Fruit fly (Drosophila melanogaster) whole organism, embryonic: ENCODE measurements around the gene CG12477.

ENCODE experiments used
- Ada2b ChIP-seq: fragments of 200-800 bp; sonication (Bioruptor generic); IDR thresholded peaks from 2 replicates; pipeline ENCODE4 v1.3.6; 2022; ENCODE audit warnings: missing biosample characterization, missing genetic modification characterization
- Antp ChIP-seq: fragments of 200-800 bp; sonication (Bioruptor generic); optimal IDR thresholded peaks from 3 replicates; lab custom pipeline; 2016; ENCODE audit warnings: missing biosample characterization, missing genetic modification characterization
- CG10565 ChIP-seq: fragments of 200-800 bp; sonication (Bioruptor generic); optimal IDR thresholded peaks from 3 replicates; lab custom pipeline; 2016; ENCODE audit warnings: missing biosample characterization, mild to moderate bottlenecking, missing genetic modification characterization
- CG12071 ChIP-seq: fragments of 200-800 bp; sonication (Bioruptor generic); optimal IDR thresholded peaks from 3 replicates; lab custom pipeline; 2018; ENCODE audit warnings: missing biosample characterization, mild to moderate bottlenecking, missing genetic modification characterization
- CG14441 ChIP-seq: fragments of 200-800 bp; sonication (Bioruptor generic); IDR thresholded peaks from 2 replicates; pipeline ENCODE4 v1.3.6; 2022; ENCODE audit warnings: missing biosample characterization, missing genetic modification characterization
- CG18262 ChIP-seq: fragments of 200-800 bp; optimal IDR thresholded peaks from 3 replicates; lab custom pipeline; 2019; ENCODE audit warnings: missing biosample characterization, mild to moderate bottlenecking, missing genetic modification characterization, moderate library complexity
- CG18476 ChIP-seq: fragments of 200-800 bp; sonication (Bioruptor generic); optimal IDR thresholded peaks from 2 replicates; lab custom pipeline; 2016; ENCODE audit warnings: missing biosample characterization, mild to moderate bottlenecking, missing genetic modification characterization
- CG30020 ChIP-seq: fragments of 200-800 bp; optimal IDR thresholded peaks from 2 replicates; lab custom pipeline; 2019; ENCODE audit warnings: missing biosample characterization, mild to moderate bottlenecking, missing genetic modification characterization, moderate library complexity
- CG4617 ChIP-seq: fragments of 200-800 bp; sonication (Bioruptor generic); optimal IDR thresholded peaks from 3 replicates; lab custom pipeline; 2016; ENCODE audit warnings: missing biosample characterization, missing genetic modification characterization, borderline replicate concordance
- CG7928 ChIP-seq: fragments of 200-800 bp; sonication (Bioruptor generic); optimal IDR thresholded peaks from 2 replicates; lab custom pipeline; 2017; ENCODE audit warnings: missing biosample characterization, mild to moderate bottlenecking, missing genetic modification characterization
- CG8281 ChIP-seq: fragments of 200-800 bp; sonication (Bioruptor generic); optimal IDR thresholded peaks from 2 replicates; lab custom pipeline; 2018; ENCODE audit warnings: missing biosample characterization, mild to moderate bottlenecking, missing genetic modification characterization, moderate library complexity
- CG8290 ChIP-seq, 3 experiments: fragments of 200-800 bp; sonication (Bioruptor generic); optimal IDR thresholded peaks; 2 replicates each; lab custom pipeline; 2016 to 2019; ENCODE audit warnings: missing biosample characterization in 3 of 3, missing genetic modification characterization in 3 of 3, mild to moderate bottlenecking in 2 of 3, moderate library complexity in 1 of 3
- CG8944 ChIP-seq: fragments of 200-800 bp; sonication (Bioruptor generic); optimal IDR thresholded peaks from 3 replicates; lab custom pipeline; 2016; ENCODE audit warnings: missing biosample characterization, missing genetic modification characterization
- CG9817 ChIP-seq: fragments of 200-800 bp; sonication (Bioruptor generic); optimal IDR thresholded peaks from 2 replicates; lab custom pipeline; 2018; ENCODE audit warnings: missing biosample characterization, mild to moderate bottlenecking, missing genetic modification characterization, moderate library complexity
- Dip2 ChIP-seq: fragments of 200-800 bp; sonication (Bioruptor generic); IDR thresholded peaks from 2 replicates; pipeline ENCODE4 v1.3.6; 2022; ENCODE audit warnings: missing biosample characterization, missing genetic modification characterization
- Eip74EF ChIP-seq, 2 experiments: fragments of 200-800 bp in 1 of 2; fragments of >200 bp in 1 of 2; sonication (Bioruptor generic) in 1 of 2; optimal IDR thresholded peaks; 2 replicates each; lab custom pipeline; 2017 to 2019; ENCODE audit warnings: missing biosample characterization in 2 of 2, missing genetic modification characterization in 2 of 2, mild to moderate bottlenecking in 1 of 2, moderate library complexity in 1 of 2
- Neu2 ChIP-seq: fragments of 200-800 bp; sonication (Bioruptor generic); optimal IDR thresholded peaks from 3 replicates; lab custom pipeline; 2016; ENCODE audit warnings: missing biosample characterization, missing genetic modification characterization, borderline replicate concordance
- NfI ChIP-seq: fragments of 200-800 bp; sonication (Bioruptor generic); optimal IDR thresholded peaks from 3 replicates; lab custom pipeline; 2018; ENCODE audit warnings: missing biosample characterization, mild to moderate bottlenecking, missing genetic modification characterization, moderate library complexity
- Oaz ChIP-seq: fragments of 200-800 bp; sonication (Bioruptor generic); IDR thresholded peaks from 2 replicates; pipeline ENCODE4 v1.3.6; 2022; ENCODE audit warnings: missing biosample characterization, missing genetic modification characterization
- PHDP ChIP-seq: fragments of 200-800 bp; sonication (Bioruptor generic); optimal IDR thresholded peaks from 3 replicates; lab custom pipeline; 2018; ENCODE audit warnings: missing biosample characterization, mild to moderate bottlenecking, missing genetic modification characterization, moderate library complexity
- Poxn ChIP-seq: fragments of 200-800 bp; sonication (Bioruptor generic); IDR thresholded peaks from 2 replicates; pipeline ENCODE4 v1.3.6; 2022; ENCODE audit warnings: missing biosample characterization, missing genetic modification characterization
- Vsx1 ChIP-seq: fragments of 200-800 bp; sonication (Bioruptor generic); optimal IDR thresholded peaks from 2 replicates; lab custom pipeline; 2017; ENCODE audit warnings: missing biosample characterization, mild to moderate bottlenecking, missing genetic modification characterization, missing genetic modification reagents
- btn ChIP-seq: fragments of 200-800 bp; sonication (Bioruptor generic); optimal IDR thresholded peaks from 2 replicates; lab custom pipeline; 2016; ENCODE audit warnings: missing biosample characterization, missing genetic modification characterization
- chif ChIP-seq, 2 experiments: fragments of 200-800 bp; sonication (Bioruptor generic); optimal IDR thresholded peaks; 3 replicates each; lab custom pipeline; 2016; ENCODE audit warnings: missing biosample characterization in 2 of 2, missing genetic modification characterization in 2 of 2
- chinmo ChIP-seq: fragments of 200-800 bp; sonication (Bioruptor generic); IDR thresholded peaks from 4 replicates; pipeline ENCODE4 v1.3.6; 2022; ENCODE audit warnings: missing biosample characterization, missing genetic modification characterization; ENCODE audit not compliant: partially characterized antibody
- chn ChIP-seq: fragments of 200-800 bp; sonication (Bioruptor generic); optimal IDR thresholded peaks from 2 replicates; lab custom pipeline; 2016; ENCODE audit warnings: missing biosample characterization, missing genetic modification characterization
- crol ChIP-seq: fragments of 200-800 bp; sonication (Bioruptor generic); IDR thresholded peaks from 2 replicates; pipeline ENCODE4 v1.3.6; 2022; ENCODE audit warnings: missing biosample characterization, missing genetic modification characterization
- ems ChIP-seq: fragments of 200-800 bp; sonication (Bioruptor generic); optimal IDR thresholded peaks from 3 replicates; lab custom pipeline; 2016; ENCODE audit warnings: missing biosample characterization, missing genetic modification characterization
- en ChIP-seq: fragments of 200-800 bp; sonication (Bioruptor generic); optimal IDR thresholded peaks from 2 replicates; lab custom pipeline; 2016; ENCODE audit warnings: missing biosample characterization, missing genetic modification characterization
- esg ChIP-seq: fragments of 200-800 bp; sonication (Bioruptor generic); conservative IDR thresholded peaks from 2 replicates; pipeline ENCODE4 v1.3.6; 2022; ENCODE audit warnings: missing biosample characterization, missing genetic modification characterization
- gcm2 ChIP-seq: fragments of 200-800 bp; sonication (Bioruptor generic); optimal IDR thresholded peaks from 2 replicates; lab custom pipeline; 2016; ENCODE audit warnings: missing biosample characterization, missing genetic modification characterization
- hb ChIP-seq: fragments of 200-800 bp; sonication (Bioruptor generic); IDR thresholded peaks from 3 replicates; pipeline ENCODE4 v1.3.6; 2022; ENCODE audit warnings: missing biosample characterization, missing genetic modification characterization; ENCODE audit not compliant: partially characterized antibody
- hbn ChIP-seq: fragments of 200-800 bp; sonication (Bioruptor generic); IDR thresholded peaks from 2 replicates; pipeline ENCODE4 v1.3.6; 2022; ENCODE audit warnings: missing biosample characterization, missing genetic modification characterization; ENCODE audit not compliant: partially characterized antibody
- insv ChIP-seq, 2 experiments: fragments of 200-800 bp; sonication (Bioruptor generic); optimal IDR thresholded peaks; 3 replicates each; lab custom pipeline; 2016 to 2018; ENCODE audit warnings: missing biosample characterization in 2 of 2, missing genetic modification characterization in 2 of 2
- inv ChIP-seq: fragments of 200-800 bp; sonication (Bioruptor generic); IDR thresholded peaks from 2 replicates; pipeline ENCODE4 v1.3.6; 2022; ENCODE audit warnings: missing biosample characterization, missing genetic modification characterization; ENCODE audit not compliant: partially characterized antibody
- mam ChIP-seq: fragments of 200-800 bp; sonication (Bioruptor generic); optimal IDR thresholded peaks from 3 replicates; lab custom pipeline; 2016; ENCODE audit warnings: missing biosample characterization, missing genetic modification characterization
- org-1 ChIP-seq: fragments of 200-800 bp; sonication (Bioruptor generic); optimal IDR thresholded peaks from 2 replicates; lab custom pipeline; 2017; ENCODE audit warnings: missing biosample characterization, missing genetic modification characterization
- pho ChIP-seq: fragments of 200-800 bp; sonication (Bioruptor generic); optimal IDR thresholded peaks from 2 replicates; lab custom pipeline; 2016; ENCODE audit warnings: missing biosample characterization, missing genetic modification characterization
- pum ChIP-seq: fragments of 200-800 bp; sonication (Bioruptor generic); optimal IDR thresholded peaks from 2 replicates; lab custom pipeline; 2016; ENCODE audit warnings: missing biosample characterization, missing genetic modification characterization
- run ChIP-seq: fragments of 200-800 bp; sonication (Bioruptor generic); optimal IDR thresholded peaks from 3 replicates; lab custom pipeline; 2018; ENCODE audit warnings: missing biosample characterization, mild to moderate bottlenecking, missing genetic modification characterization
- seq ChIP-seq: fragments of 200-800 bp; sonication (Bioruptor generic); IDR thresholded peaks from 2 replicates; pipeline ENCODE4 v1.3.6; 2022; ENCODE audit warnings: missing biosample characterization, missing genetic modification characterization
- shn ChIP-seq: fragments of 200-800 bp; sonication (Bioruptor generic); optimal IDR thresholded peaks from 3 replicates; lab custom pipeline; 2016; ENCODE audit warnings: missing biosample characterization, missing genetic modification characterization
- sima ChIP-seq: fragments of 200-800 bp; sonication (Bioruptor generic); optimal IDR thresholded peaks from 2 replicates; lab custom pipeline; 2016; ENCODE audit warnings: missing biosample characterization, missing genetic modification characterization
- slp2 ChIP-seq: fragments of 200-800 bp; sonication (Bioruptor generic); optimal IDR thresholded peaks from 2 replicates; lab custom pipeline; 2016; ENCODE audit warnings: missing biosample characterization, missing genetic modification characterization
- tgo ChIP-seq: fragments of 200-800 bp; sonication (Bioruptor generic); IDR thresholded peaks from 3 replicates; pipeline ENCODE4 v1.3.6; 2022; ENCODE audit warnings: missing biosample characterization, missing genetic modification characterization
- trem ChIP-seq: fragments of 200-800 bp; optimal IDR thresholded peaks from 3 replicates; lab custom pipeline; 2019; ENCODE audit warnings: missing biosample characterization, mild to moderate bottlenecking, missing genetic modification characterization, moderate library complexity
- ttk ChIP-seq: fragments of 200-800 bp; sonication (Bioruptor generic); IDR thresholded peaks from 2 replicates; pipeline ENCODE4 v2.1.2; 2022; ENCODE audit warnings: missing biosample characterization, missing genetic modification characterization
- unc-4 ChIP-seq: fragments of 200-800 bp; sonication (Bioruptor generic); IDR thresholded peaks from 2 replicates; pipeline ENCODE4 v1.3.6; 2022; ENCODE audit warnings: missing biosample characterization, missing genetic modification characterization; ENCODE audit not compliant: partially characterized antibody

The CG12477 gene

dm6 chr3L:18768788-18769707, 46.0 kb upstream of the CG12477 start (continued):
- TF ChIP-seq unc-4 (GFP tag; lab: Robert Waterston, UW) (no peak), insv (GFP tag; optimal IDR thresholded peaks at IDR 0.05; lab: Kevin White, UChicago) (no peak), Oaz (GFP tag; lab: Robert Waterston, UW) (peak; percentile 25), Neu2 (no peak), CG12071 (GFP tag; lab: Kevin White, UChicago) (peak; percentile 36), gcm2 (GFP tag; lab: Kevin White, UChicago) (peak; percentile 44), ttk (peak; percentile 66), tgo (GFP tag; lab: Robert Waterston, UW) (peak; percentile 86), PHDP (tag; lab: Kevin White, UChicago) (peak; percentile 66), hb (GFP tag; lab: Robert Waterston, UW) (no peak), CG8281 (tag; lab: Kevin White, UChicago) (no peak), shn (GFP tag; lab: Kevin White, UChicago) (peak; percentile 17), inv (GFP tag; lab: Robert Waterston, UW) (0 out of 2 replicates have a peak, but pooled peaks have one; percentile 7), org-1 (GFP tag; lab: Kevin White, UChicago) (peak; percentile 76), Vsx1 (GFP tag; lab: Kevin White, UChicago) (peak; percentile 62), CG7928 (GFP tag; lab: Kevin White, UChicago) (peak; percentile 10), CG4617 (GFP tag; lab: Kevin White, UChicago) (no peak), pum (GFP tag; lab: Kevin White, UChicago) (peak; percentile 58), CG8944 (GFP tag; lab: Kevin White, UChicago) (peak; percentile 11), Dip2 (GFP tag; lab: Robert Waterston, UW) (no peak), sima (GFP tag; lab: Kevin White, UChicago) (no peak), CG18262 (tag; lab: Kevin White, UChicago) (peak; percentile 70), pho (GFP tag; lab: Kevin White, UChicago) (peak; percentile 40), chinmo (peak; percentile 90), CG30020 (tag; lab: Kevin White, UChicago) (no peak), Antp (peak; percentile 55), Eip74EF (GFP tag; optimal IDR thresholded peaks at IDR 0.05; lab: Kevin White, UChicago) (peak in 1 of 2 experiments; percentile 56), chif (GFP tag; optimal IDR thresholded peaks at IDR 0.05; lab: Kevin White, UChicago) (peak; percentile 37 to 61), run (tag; lab: Kevin White, UChicago) (peak; percentile 73), CG10565 (no peak), ems (GFP tag; lab: Kevin White, UChicago) (peak; percentile 62), Poxn (no peak), esg (GFP tag; lab: Robert Waterston, UW) (peak; percentile 62), hbn (GFP tag; lab: Robert Waterston, UW) (no peak), Ada2b (GFP tag; lab: Robert Waterston, UW) (peak; percentile 74), CG18476 (peak; percentile 71), seq (GFP tag; lab: Robert Waterston, UW) (peak; percentile 84), mam (peak; percentile 33), crol (GFP tag; lab: Robert Waterston, UW) (no peak), en (GFP tag; lab: Kevin White, UChicago) (peak; percentile 40), CG14441 (GFP tag; lab: Robert Waterston, UW) (peak; percentile 79), CG9817 (tag; lab: Kevin White, UChicago) (peak; percentile 64), chn (GFP tag; lab: Kevin White, UChicago) (peak; percentile 47), NfI (GFP tag; lab: Kevin White, UChicago) (peak; percentile 70), btn (GFP tag; lab: Kevin White, UChicago) (no peak), trem (tag; lab: Kevin White, UChicago) (no peak), slp2 (peak; percentile 19), CG8290 (GFP tag; optimal IDR thresholded peaks at IDR 0.05; lab: Kevin White, UChicago) (no peak), CG8290 (tag; optimal IDR thresholded peaks at IDR 0.05; lab: Kevin White, UChicago) (no peak)
